Fruit fly (Drosophila melanogaster) whole organism, embryonic: ENCODE results near the gene msn.

Source experiments
- Antp ChIP-seq: fragments of 200-800 bp; sonication (Bioruptor generic); optimal IDR thresholded peaks from 3 replicates; lab custom pipeline; 2016; ENCODE audit warnings: missing biosample characterization, missing genetic modification characterization
- B-H2 ChIP-seq: fragments of 200-800 bp; sonication (Bioruptor generic); optimal IDR thresholded peaks from 2 replicates; lab custom pipeline; 2018; ENCODE audit warnings: missing biosample characterization, mild to moderate bottlenecking, missing genetic modification characterization
- CG1024 ChIP-seq: fragments of 200-800 bp; sonication (Bioruptor generic); IDR thresholded peaks from 2 replicates; pipeline ENCODE4 v1.3.6; 2022; ENCODE audit warnings: missing biosample characterization, missing genetic modification characterization
- CG10565 ChIP-seq: fragments of 200-800 bp; sonication (Bioruptor generic); optimal IDR thresholded peaks from 3 replicates; lab custom pipeline; 2016; ENCODE audit warnings: missing biosample characterization, mild to moderate bottlenecking, missing genetic modification characterization
- CG12104 ChIP-seq: fragments of 200-800 bp; sonication (Bioruptor generic); optimal IDR thresholded peaks from 3 replicates; lab custom pipeline; 2016; ENCODE audit warnings: missing biosample characterization, missing genetic modification characterization
- CG13424 ChIP-seq: fragments of 200-800 bp; sonication (Bioruptor generic); optimal IDR thresholded peaks from 2 replicates; lab custom pipeline; 2019; ENCODE audit warnings: missing biosample characterization, mild to moderate bottlenecking, missing genetic modification characterization, moderate library complexity
- CG14441 ChIP-seq: fragments of 200-800 bp; sonication (Bioruptor generic); IDR thresholded peaks from 2 replicates; pipeline ENCODE4 v1.3.6; 2022; ENCODE audit warnings: missing biosample characterization, missing genetic modification characterization
- CG16815 ChIP-seq: fragments of 200-800 bp; sonication (Bioruptor generic); optimal IDR thresholded peaks from 3 replicates; lab custom pipeline; 2017; ENCODE audit warnings: missing biosample characterization, mild to moderate bottlenecking, missing genetic modification characterization
- CG17612 ChIP-seq: fragments of 200-800 bp; sonication (Bioruptor generic); IDR thresholded peaks from 2 replicates; pipeline ENCODE4 v1.3.6; 2022; ENCODE audit warnings: missing biosample characterization, missing genetic modification characterization
- CG2116 ChIP-seq: fragments of 200-800 bp; sonication (Bioruptor generic); optimal IDR thresholded peaks from 3 replicates; lab custom pipeline; 2018; ENCODE audit warnings: missing biosample characterization, mild to moderate bottlenecking, missing genetic modification characterization
- CG2678 ChIP-seq: fragments of 200-800 bp; sonication (Bioruptor generic); optimal IDR thresholded peaks from 3 replicates; lab custom pipeline; 2019; ENCODE audit warnings: missing biosample characterization, mild to moderate bottlenecking, missing genetic modification characterization, moderate library complexity
- CG30431 ChIP-seq: fragments of 200-800 bp; sonication (Bioruptor generic); optimal IDR thresholded peaks from 2 replicates; lab custom pipeline; 2017; ENCODE audit warnings: missing biosample characterization, missing genetic modification characterization
- CG32772 ChIP-seq: fragments of 200-800 bp; sonication (Bioruptor generic); IDR thresholded peaks from 2 replicates; pipeline ENCODE4 v1.3.6; 2022; ENCODE audit warnings: missing biosample characterization, missing genetic modification characterization
- CG3407 ChIP-seq: fragments of 200-800 bp; sonication (Bioruptor generic); optimal IDR thresholded peaks from 2 replicates; lab custom pipeline; 2018; ENCODE audit warnings: missing biosample characterization, mild to moderate bottlenecking, missing genetic modification characterization
- CG3726 ChIP-seq: fragments of 200-800 bp; sonication (Bioruptor generic); IDR thresholded peaks from 3 replicates; pipeline ENCODE4, ENCODE4 v1.3.6; 2022; ENCODE audit warnings: missing biosample characterization, missing genetic modification characterization
- CG3847 ChIP-seq: fragments of 200-800 bp; sonication (Bioruptor generic); IDR thresholded peaks from 2 replicates; pipeline ENCODE4 v1.3.6; 2022; ENCODE audit warnings: missing biosample characterization, missing genetic modification characterization
- CG3995 ChIP-seq: fragments of 200-800 bp; sonication (Bioruptor generic); optimal IDR thresholded peaks from 3 replicates; lab custom pipeline; 2016; ENCODE audit warnings: missing biosample characterization, missing genetic modification characterization
- CG42726 ChIP-seq: fragments of 200-800 bp; sonication (Bioruptor generic); IDR thresholded peaks from 2 replicates; pipeline ENCODE4 v1.3.6; 2022; ENCODE audit warnings: missing biosample characterization, missing genetic modification characterization; ENCODE audit not compliant: partially characterized antibody
- CG5180 ChIP-seq: fragments of 200-800 bp; sonication (Bioruptor generic); optimal IDR thresholded peaks from 3 replicates; lab custom pipeline; 2017; ENCODE audit warnings: missing biosample characterization, missing genetic modification characterization, mild to moderate bottlenecking, moderate library complexity, missing genetic modification reagents
- CG5245 ChIP-seq: fragments of 200-800 bp; sonication (Bioruptor generic); optimal IDR thresholded peaks from 3 replicates; lab custom pipeline; 2016; ENCODE audit warnings: missing biosample characterization, missing genetic modification characterization
- CG5953 ChIP-seq: fragments of 200-800 bp; sonication (Bioruptor generic); IDR thresholded peaks from 2 replicates; pipeline ENCODE4 v1.3.6; 2022; ENCODE audit warnings: missing biosample characterization, missing genetic modification characterization
- CG6175 ChIP-seq: fragments of 200-800 bp; sonication (Bioruptor generic); IDR thresholded peaks from 3 replicates; pipeline ENCODE4 v1.3.6; 2022; ENCODE audit warnings: missing biosample characterization, missing genetic modification characterization
- CG8290 ChIP-seq, 3 experiments: fragments of 200-800 bp; sonication (Bioruptor generic); optimal IDR thresholded peaks; 2 replicates each; lab custom pipeline; 2016 to 2019; ENCODE audit warnings: missing biosample characterization in 3 of 3, missing genetic modification characterization in 3 of 3, mild to moderate bottlenecking in 2 of 3, moderate library complexity in 1 of 3
- Dip2 ChIP-seq: fragments of 200-800 bp; sonication (Bioruptor generic); IDR thresholded peaks from 2 replicates; pipeline ENCODE4 v1.3.6; 2022; ENCODE audit warnings: missing biosample characterization, missing genetic modification characterization
- Ets97D ChIP-seq: fragments of 200-800 bp; sonication (Bioruptor generic); optimal IDR thresholded peaks from 3 replicates; lab custom pipeline; 2016; ENCODE audit warnings: missing biosample characterization, missing genetic modification characterization
- Fer1 ChIP-seq: fragments of 200-800 bp; sonication (Bioruptor generic); optimal IDR thresholded peaks from 2 replicates; lab custom pipeline; 2017; ENCODE audit warnings: missing biosample characterization, mild to moderate bottlenecking, missing genetic modification characterization
- Hr51 ChIP-seq, 2 experiments: fragments of 200-800 bp; sonication (Bioruptor generic); optimal IDR thresholded peaks; 2 replicates in 1 of 2; 3 replicates in 1 of 2; lab custom pipeline; 2016 to 2018; ENCODE audit warnings: missing biosample characterization in 2 of 2, missing genetic modification characterization in 2 of 2, mild to moderate bottlenecking in 1 of 2, moderate library complexity in 1 of 2
- Scr ChIP-seq: fragments of 200-800 bp; sonication (Bioruptor generic); IDR thresholded peaks from 2 replicates; pipeline ENCODE4 v1.3.6; 2022; ENCODE audit warnings: missing biosample characterization, missing genetic modification characterization; ENCODE audit not compliant: partially characterized antibody
- Sox100B ChIP-seq: fragments of 200-800 bp; sonication (Bioruptor generic); optimal IDR thresholded peaks from 3 replicates; lab custom pipeline; 2018; ENCODE audit warnings: missing biosample characterization, mild to moderate bottlenecking, missing genetic modification characterization
- Ssrp ChIP-seq: fragments of 200-800 bp; sonication (Bioruptor generic); optimal IDR thresholded peaks from 2 replicates; lab custom pipeline; 2018; ENCODE audit warnings: missing biosample characterization, mild to moderate bottlenecking, missing genetic modification characterization, moderate library complexity
- bab2 ChIP-seq: fragments of 200-800 bp; sonication (Bioruptor generic); optimal IDR thresholded peaks from 2 replicates; lab custom pipeline; 2016; ENCODE audit warnings: missing biosample characterization, missing genetic modification characterization
- cas ChIP-seq: fragments of 200-800 bp; sonication (Bioruptor generic); IDR thresholded peaks from 2 replicates; pipeline ENCODE4 v1.3.6; 2022; ENCODE audit warnings: missing biosample characterization, missing genetic modification characterization
- corto ChIP-seq: fragments of 200-800 bp; sonication (Bioruptor generic); optimal IDR thresholded peaks from 2 replicates; lab custom pipeline; 2016; ENCODE audit warnings: missing biosample characterization, mild to moderate bottlenecking, missing genetic modification characterization, moderate library complexity
- ewg ChIP-seq: fragments of 200-800 bp; sonication (Bioruptor generic); optimal IDR thresholded peaks from 3 replicates; lab custom pipeline; 2017; ENCODE audit warnings: mild to moderate bottlenecking, missing biosample characterization, missing genetic modification reagents, missing genetic modification characterization
- kay ChIP-seq: fragments of 200-800 bp; sonication (Bioruptor generic); optimal IDR thresholded peaks from 2 replicates; lab custom pipeline; 2016; ENCODE audit warnings: missing biosample characterization, missing genetic modification characterization
- mam ChIP-seq: fragments of 200-800 bp; sonication (Bioruptor generic); optimal IDR thresholded peaks from 3 replicates; lab custom pipeline; 2016; ENCODE audit warnings: missing biosample characterization, missing genetic modification characterization
- nau ChIP-seq: fragments of 200-800 bp; sonication (Bioruptor generic); optimal IDR thresholded peaks from 3 replicates; lab custom pipeline; 2017; ENCODE audit warnings: missing biosample characterization, mild to moderate bottlenecking, missing genetic modification characterization, missing genetic modification reagents
- pho ChIP-seq: fragments of 200-800 bp; sonication (Bioruptor generic); optimal IDR thresholded peaks from 2 replicates; lab custom pipeline; 2016; ENCODE audit warnings: missing biosample characterization, missing genetic modification characterization
- psq ChIP-seq: fragments of 200-800 bp; sonication (Bioruptor generic); optimal IDR thresholded peaks from 2 replicates; lab custom pipeline; 2017; ENCODE audit warnings: missing biosample characterization, missing genetic modification characterization
- sisA ChIP-seq: fragments of 200-800 bp; sonication (Bioruptor generic); IDR thresholded peaks from 2 replicates; pipeline ENCODE4 v1.3.6; 2022; ENCODE audit warnings: missing biosample characterization, missing genetic modification characterization
- slbo ChIP-seq: fragments of 200-800 bp; sonication (Bioruptor generic); IDR thresholded peaks from 2 replicates; pipeline ENCODE4 v1.3.6; 2022; ENCODE audit warnings: missing biosample characterization, missing genetic modification characterization
- slou ChIP-seq: fragments of 200-800 bp; sonication (Bioruptor generic); optimal IDR thresholded peaks from 3 replicates; lab custom pipeline; 2016; ENCODE audit warnings: missing biosample characterization, missing genetic modification characterization
- stc ChIP-seq: fragments of 200-800 bp; sonication (Bioruptor generic); IDR thresholded peaks from 2 replicates; pipeline ENCODE4 v1.3.6; 2022; ENCODE audit warnings: missing biosample characterization, missing genetic modification characterization
- tin ChIP-seq: fragments of 200-800 bp; sonication (Bioruptor generic); optimal IDR thresholded peaks from 3 replicates; lab custom pipeline; 2016; ENCODE audit warnings: missing biosample characterization, missing genetic modification characterization
- tup ChIP-seq: fragments of 200-800 bp; sonication (Bioruptor generic); optimal IDR thresholded peaks from 2 replicates; lab custom pipeline; 2016; ENCODE audit warnings: missing biosample characterization, mild to moderate bottlenecking, missing genetic modification characterization, moderate library complexity
- tx ChIP-seq: fragments of 200-800 bp; sonication (Bioruptor generic); optimal IDR thresholded peaks from 2 replicates; lab custom pipeline; 2016; ENCODE audit warnings: missing biosample characterization, missing genetic modification characterization
- yki ChIP-seq: fragments of >200 bp; optimal IDR thresholded peaks from 3 replicates; lab custom pipeline; 2018
- z ChIP-seq: fragments of 200-800 bp; sonication (Bioruptor generic); IDR thresholded peaks from 3 replicates; pipeline ENCODE4 v1.3.6; 2022; ENCODE audit warnings: missing biosample characterization, missing genetic modification characterization
- zen ChIP-seq: fragments of 200-800 bp; sonication (Bioruptor generic); optimal IDR thresholded peaks from 3 replicates; lab custom pipeline; 2018; ENCODE audit warnings: missing biosample characterization, mild to moderate bottlenecking, missing genetic modification characterization, moderate library complexity

Gene msn

dm6 chr3L:2586804-2587561 lies 643 bp upstream of the msn start, which contains the start of gene RpL8 (continued):
- peak; percentile 90 for TF ChIP-seq CG5953
- peak; percentile 77 for TF ChIP-seq stc (GFP tag; lab: Robert Waterston, UW)
- peak; percentile 74; the same call in 1 of the 2 replicates for TF ChIP-seq CG32772 (GFP tag; lab: Robert Waterston, UW)
- TF ChIP-seq CG10565 (GFP tag; lab: Kevin White, UChicago), result peak; percentile 49
- peak; percentile 88 for TF ChIP-seq CG3847 (GFP tag; lab: Robert Waterston, UW)
- TF ChIP-seq bab2, result peak; percentile 44
- TF ChIP-seq slbo (GFP tag; lab: Robert Waterston, UW), result peak; percentile 91
- peak; percentile 0 for TF ChIP-seq corto (GFP tag; lab: Kevin White, UChicago)
- no peak for TF ChIP-seq z (GFP tag; lab: Robert Waterston, UW)
- peak; percentile 71 for TF ChIP-seq tin (GFP tag; lab: Kevin White, UChicago)
- TF ChIP-seq CG14441 (GFP tag; lab: Robert Waterston, UW), result peak; percentile 78
- TF ChIP-seq Hr51 (GFP tag; optimal IDR thresholded peaks at IDR 0.05; lab: Kevin White, UChicago), result peak; percentile 65 to 81
- peak; percentile 74 for TF ChIP-seq zen (tag; lab: Kevin White, UChicago)
- TF ChIP-seq CG16815, result peak; percentile 48
- peak; percentile 99 for TF ChIP-seq Ets97D (GFP tag; lab: Kevin White, UChicago)
- peak; percentile 72 for TF ChIP-seq CG3995 (GFP tag; lab: Kevin White, UChicago)
- TF ChIP-seq sisA, result peak; percentile 51; the same call in 1 of the 2 replicates
- TF ChIP-seq CG6175 (GFP tag; lab: Robert Waterston, UW), result peak; percentile 67; the same call in 2 of the 3 replicates
- TF ChIP-seq nau (GFP tag; lab: Kevin White, UChicago), result peak; percentile 88
- TF ChIP-seq slou (GFP tag; lab: Kevin White, UChicago), result peak; percentile 61
- TF ChIP-seq CG5180 (GFP tag; lab: Kevin White, UChicago), result peak; percentile 75
- TF ChIP-seq Sox100B (GFP tag; lab: Kevin White, UChicago), result peak; percentile 73
- peak; percentile 64 for TF ChIP-seq CG5245 (GFP tag; lab: Kevin White, UChicago)
- peak; percentile 70 for TF ChIP-seq CG3407
- peak; percentile 72 for TF ChIP-seq ewg
- TF ChIP-seq Antp (GFP tag; lab: Kevin White, UChicago), result peak; percentile 62
- peak; percentile 52; the same call in 1 of the 2 replicates for TF ChIP-seq cas (GFP tag; lab: Robert Waterston, UW)
- TF ChIP-seq yki (lab: Kevin White, UChicago), result no peak
- TF ChIP-seq CG30431 (GFP tag; lab: Kevin White, UChicago), result peak; percentile 60
- no peak for TF ChIP-seq kay (GFP tag; lab: Kevin White, UChicago)
- TF ChIP-seq CG12104, result peak; percentile 72
- peak; percentile 66 for TF ChIP-seq CG13424 (tag; lab: Kevin White, UChicago)
- TF ChIP-seq CG2116, result peak; percentile 73
- peak; percentile 67; the same call in 2 of the 3 replicates for TF ChIP-seq CG3726 (GFP tag; lab: Robert Waterston, UW)
- TF ChIP-seq Fer1 (GFP tag; lab: Kevin White, UChicago), result peak; percentile 89
- peak; percentile 88 for TF ChIP-seq CG1024 (GFP tag; lab: Robert Waterston, UW)
- TF ChIP-seq Scr (GFP tag; lab: Robert Waterston, UW), result peak; percentile 66
- peak; percentile 69 for TF ChIP-seq CG2678 (tag; lab: Kevin White, UChicago)
- peak; percentile 61 for TF ChIP-seq mam (GFP tag; lab: Kevin White, UChicago)
- TF ChIP-seq Dip2 (GFP tag; lab: Robert Waterston, UW), result no peak
- TF ChIP-seq psq, result peak; percentile 66
- peak; percentile 49 for TF ChIP-seq CG8290 (GFP tag; optimal IDR thresholded peaks at IDR 0.05; lab: Kevin White, UChicago)
- peak; percentile 67 to 90 for TF ChIP-seq CG8290 (tag; optimal IDR thresholded peaks at IDR 0.05; lab: Kevin White, UChicago)
- peak; percentile 77 for TF ChIP-seq pho (GFP tag; lab: Kevin White, UChicago)
- TF ChIP-seq tup (GFP tag; lab: Kevin White, UChicago), result peak; percentile 34
- TF ChIP-seq CG42726 (GFP tag; lab: Robert Waterston, UW), result peak; percentile 60
- peak; percentile 49 for TF ChIP-seq tx (GFP tag; lab: Kevin White, UChicago)
- peak; percentile 92 for TF ChIP-seq B-H2 (GFP tag; lab: Kevin White, UChicago)
- TF ChIP-seq CG17612 (GFP tag; lab: Robert Waterston, UW), result 0 out of 2 replicates have a peak, but pooled peaks have one; percentile 25
- TF ChIP-seq Ssrp (tag; lab: Kevin White, UChicago), result peak; percentile 56
